Fruit fly (Drosophila melanogaster) whole organism, embryonic: ENCODE measurements around the gene Ccdc58.
A peak's percentile ranks its signal among the peaks of the same experiment; 100 is the strongest.

Source experiments
- Awh ChIP-seq: fragments of 200-800 bp; sonication (Bioruptor generic); IDR thresholded peaks from 2 replicates; pipeline ENCODE4, ENCODE4 v1.3.6; 2022; ENCODE audit warnings: missing biosample characterization, missing genetic modification characterization
- CG10321 ChIP-seq: fragments of 200-800 bp; sonication (Bioruptor generic); IDR thresholded peaks from 2 replicates; pipeline ENCODE4 v1.3.6; 2022; ENCODE audit warnings: missing biosample characterization, missing genetic modification characterization
- CG10431 ChIP-seq: fragments of 200-800 bp; sonication (Bioruptor generic); optimal IDR thresholded peaks from 3 replicates; lab custom pipeline; 2018; ENCODE audit warnings: missing biosample characterization, mild to moderate bottlenecking, missing genetic modification characterization
- CG11695 ChIP-seq: fragments of 200-800 bp; sonication (Bioruptor generic); IDR thresholded peaks from 3 replicates; pipeline ENCODE4 v1.3.6; 2022; ENCODE audit warnings: missing biosample characterization, missing genetic modification characterization
- CG12219 ChIP-seq: fragments of 200-800 bp; sonication (Bioruptor generic); optimal IDR thresholded peaks from 3 replicates; lab custom pipeline; 2018; ENCODE audit warnings: missing biosample characterization, mild to moderate bottlenecking, missing genetic modification characterization
- CG14050 ChIP-seq: fragments of 200-800 bp; sonication (Bioruptor generic); IDR thresholded peaks from 3 replicates; pipeline ENCODE4 v1.3.6; 2022; ENCODE audit warnings: missing biosample characterization, missing genetic modification characterization
- CG14710 ChIP-seq: fragments of 200-800 bp; sonication (Bioruptor generic); optimal IDR thresholded peaks from 3 replicates; lab custom pipeline; 2019; ENCODE audit warnings: missing biosample characterization, mild to moderate bottlenecking, missing genetic modification characterization, moderate library complexity
- CG14965 ChIP-seq: fragments of 200-800 bp; sonication (Bioruptor generic); optimal IDR thresholded peaks from 2 replicates; lab custom pipeline; 2016; ENCODE audit warnings: missing biosample characterization, missing genetic modification characterization, borderline replicate concordance
- CG1529 ChIP-seq: fragments of 200-800 bp; sonication (Bioruptor generic); optimal IDR thresholded peaks from 3 replicates; lab custom pipeline; 2018; ENCODE audit warnings: missing biosample characterization, missing genetic modification characterization
- CG17829 ChIP-seq: fragments of 200-800 bp; optimal IDR thresholded peaks from 2 replicates; lab custom pipeline; 2019; ENCODE audit warnings: missing biosample characterization, mild to moderate bottlenecking, missing genetic modification characterization, moderate library complexity
- CG18011 ChIP-seq: fragments of 200-800 bp; sonication (Bioruptor generic); optimal IDR thresholded peaks from 2 replicates; lab custom pipeline; 2017; ENCODE audit warnings: missing biosample characterization, missing genetic modification characterization, mild to moderate bottlenecking, moderate library complexity, missing genotype
- CG18262 ChIP-seq: fragments of 200-800 bp; optimal IDR thresholded peaks from 3 replicates; lab custom pipeline; 2019; ENCODE audit warnings: missing biosample characterization, mild to moderate bottlenecking, missing genetic modification characterization, moderate library complexity
- CG32767 ChIP-seq: fragments of 200-800 bp; sonication (Bioruptor generic); IDR thresholded peaks from 2 replicates; pipeline ENCODE4 v1.3.6; 2022; ENCODE audit warnings: missing biosample characterization, missing genetic modification characterization
- CG4282 ChIP-seq: fragments of 200-800 bp; sonication (Bioruptor generic); optimal IDR thresholded peaks from 2 replicates; lab custom pipeline; 2016; ENCODE audit warnings: missing biosample characterization, missing genetic modification characterization
- CG4360 ChIP-seq: fragments of 200-800 bp; sonication (Bioruptor generic); IDR thresholded peaks from 2 replicates; pipeline ENCODE4 v1.3.6; 2022; ENCODE audit warnings: missing biosample characterization, missing genetic modification characterization
- CG4617 ChIP-seq: fragments of 200-800 bp; sonication (Bioruptor generic); optimal IDR thresholded peaks from 3 replicates; lab custom pipeline; 2016; ENCODE audit warnings: missing biosample characterization, missing genetic modification characterization, borderline replicate concordance
- CG6654 ChIP-seq: fragments of 200-800 bp; sonication (Bioruptor generic); optimal IDR thresholded peaks from 2 replicates; lab custom pipeline; 2017; ENCODE audit warnings: missing biosample characterization, mild to moderate bottlenecking, missing genetic modification characterization
- CG6791 ChIP-seq: fragments of 200-800 bp; sonication (Bioruptor generic); IDR thresholded peaks from 3 replicates; pipeline ENCODE4 v1.3.6; 2022; ENCODE audit warnings: missing biosample characterization, missing genetic modification characterization; ENCODE audit not compliant: partially characterized antibody
- CG8089 ChIP-seq: fragments of 200-800 bp; sonication (Bioruptor generic); optimal IDR thresholded peaks from 3 replicates; lab custom pipeline; 2016; ENCODE audit warnings: missing biosample characterization, missing genetic modification characterization
- CG8290 ChIP-seq, 3 experiments: fragments of 200-800 bp; sonication (Bioruptor generic); optimal IDR thresholded peaks; 2 replicates each; lab custom pipeline; 2016 to 2019; ENCODE audit warnings: missing biosample characterization in 3 of 3, missing genetic modification characterization in 3 of 3, mild to moderate bottlenecking in 2 of 3, moderate library complexity in 1 of 3
- CG8478 ChIP-seq: fragments of >200 bp; optimal IDR thresholded peaks from 2 replicates; lab custom pipeline; 2018
- CG9876 ChIP-seq: fragments of 200-800 bp; sonication (Bioruptor generic); optimal IDR thresholded peaks from 2 replicates; lab custom pipeline; 2016; ENCODE audit warnings: missing biosample characterization, missing genetic modification characterization
- CHES-1-like ChIP-seq: fragments of 200-800 bp; sonication (Bioruptor generic); optimal IDR thresholded peaks from 2 replicates; lab custom pipeline; 2016; ENCODE audit warnings: missing biosample characterization, missing genetic modification characterization
- CTCF ChIP-seq: fragments of 200-800 bp; sonication (Bioruptor generic); optimal IDR thresholded peaks from 2 replicates; lab custom pipeline; 2017; ENCODE audit warnings: missing biosample characterization, mild to moderate bottlenecking, missing genetic modification characterization, moderate library complexity
- D19A ChIP-seq: fragments of 200-800 bp; optimal IDR thresholded peaks from 3 replicates; lab custom pipeline; 2019; ENCODE audit warnings: missing biosample characterization, mild to moderate bottlenecking, missing genetic modification characterization, moderate library complexity
- Dll ChIP-seq: fragments of 200-800 bp; sonication (Bioruptor generic); IDR thresholded peaks from 4 replicates; pipeline ENCODE4 v1.3.6; 2022; ENCODE audit warnings: missing biosample characterization, missing genetic modification characterization; ENCODE audit not compliant: partially characterized antibody
- Dp ChIP-seq: fragments of 200-800 bp; sonication (Bioruptor generic); optimal IDR thresholded peaks from 2 replicates; lab custom pipeline; 2018; ENCODE audit warnings: missing biosample characterization, mild to moderate bottlenecking, missing genetic modification characterization, moderate library complexity
- E2f2 ChIP-seq: fragments of 200-800 bp; sonication (Bioruptor generic); IDR thresholded peaks from 2 replicates; pipeline ENCODE4 v1.3.6; 2022; ENCODE audit warnings: missing biosample characterization, missing genetic modification characterization
- HHEX ChIP-seq: fragments of 200-800 bp; sonication (Bioruptor generic); optimal IDR thresholded peaks from 3 replicates; lab custom pipeline; 2017; ENCODE audit warnings: missing biosample characterization, mild to moderate bottlenecking, missing genetic modification characterization, missing genetic modification reagents
- Hey ChIP-seq: fragments of 200-800 bp; sonication (Bioruptor generic); optimal IDR thresholded peaks from 3 replicates; lab custom pipeline; 2018; ENCODE audit warnings: missing biosample characterization, mild to moderate bottlenecking, missing genetic modification characterization
- Lim3 ChIP-seq: fragments of 200-800 bp; sonication (Bioruptor generic); IDR thresholded peaks from 2 replicates; pipeline ENCODE4 v1.3.6; 2022; ENCODE audit warnings: missing biosample characterization, missing genetic modification characterization
- Side ChIP-seq: fragments of 200-800 bp; sonication (Bioruptor generic); optimal IDR thresholded peaks from 2 replicates; lab custom pipeline; 2016; ENCODE audit warnings: missing biosample characterization, missing genetic modification characterization
- Stat92E ChIP-seq, 3 experiments: fragments of >200 bp in 2 of 3; fragments of 200-800 bp in 1 of 3; sonication (Bioruptor generic) in 1 of 3; optimal IDR thresholded peaks; 2 replicates each; lab custom pipeline; 2017 to 2019; ENCODE audit warnings: missing biosample characterization in 3 of 3, missing genetic modification characterization in 3 of 3, mild to moderate bottlenecking in 1 of 3, moderate library complexity in 1 of 3
- Xrp1 ChIP-seq: fragments of 200-800 bp; sonication (Bioruptor generic); IDR thresholded peaks from 2 replicates; pipeline ENCODE4 v1.3.6; 2022; ENCODE audit warnings: missing biosample characterization, missing genetic modification characterization
- amos ChIP-seq: fragments of 200-800 bp; sonication (Bioruptor generic); IDR thresholded peaks from 2 replicates; pipeline ENCODE4 v1.3.6; 2022; ENCODE audit warnings: missing biosample characterization, missing genetic modification characterization; ENCODE audit not compliant: partially characterized antibody
- ci ChIP-seq: fragments of 200-800 bp; sonication (Bioruptor generic); IDR thresholded peaks from 3 replicates; pipeline ENCODE4 v1.3.6; 2022; ENCODE audit warnings: missing biosample characterization, missing genetic modification characterization
- crol ChIP-seq: fragments of 200-800 bp; sonication (Bioruptor generic); IDR thresholded peaks from 2 replicates; pipeline ENCODE4 v1.3.6; 2022; ENCODE audit warnings: missing biosample characterization, missing genetic modification characterization
- cwo ChIP-seq: fragments of 200-800 bp; sonication (Bioruptor generic); optimal IDR thresholded peaks from 3 replicates; lab custom pipeline; 2017; ENCODE audit warnings: missing biosample characterization, missing genetic modification characterization, mild to moderate bottlenecking, moderate library complexity, missing genetic modification reagents
- dmrt11E ChIP-seq: fragments of 200-800 bp; sonication (Bioruptor generic); optimal IDR thresholded peaks from 3 replicates; lab custom pipeline; 2018; ENCODE audit warnings: missing biosample characterization, mild to moderate bottlenecking, missing genetic modification characterization, moderate library complexity
- gem ChIP-seq: fragments of 200-800 bp; sonication (Bioruptor generic); optimal IDR thresholded peaks from 2 replicates; lab custom pipeline; 2019; ENCODE audit warnings: missing biosample characterization, mild to moderate bottlenecking, missing genetic modification characterization, moderate library complexity
- hkb ChIP-seq, 2 experiments: fragments of 200-800 bp in 1 of 2; fragments of >200 bp in 1 of 2; sonication (Bioruptor generic) in 1 of 2; IDR thresholded peaks in 1 of 2; optimal IDR thresholded peaks in 1 of 2; 2 replicates each; pipeline versions ENCODE4 v1.3.6 to Lab custom; 2017 to 2022; ENCODE audit warnings: missing biosample characterization in 1 of 2, missing genetic modification characterization in 1 of 2
- hth ChIP-seq: fragments of >200 bp; optimal IDR thresholded peaks from 2 replicates; lab custom pipeline; 2017; ENCODE audit warnings: inconsistent platforms
- mirr ChIP-seq: fragments of 200-800 bp; sonication (Bioruptor generic); optimal IDR thresholded peaks from 3 replicates; lab custom pipeline; 2018; ENCODE audit warnings: missing biosample characterization, mild to moderate bottlenecking, missing genetic modification characterization
- pan ChIP-seq, 4 experiments: fragments of >200 bp in 3 of 4; fragments of 200-800 bp in 1 of 4; sonication (Bioruptor generic) in 1 of 4; optimal IDR thresholded peaks in 3 of 4; IDR thresholded peaks in 1 of 4; 2 replicates each; pipeline versions ENCODE4 v1.3.6 to Lab custom; 2017 to 2022; ENCODE audit warnings: missing biosample characterization in 2 of 4, missing genetic modification characterization in 2 of 4, mixed read lengths in 1 of 4
- sd ChIP-seq: fragments of 200-800 bp; sonication (Bioruptor generic); optimal IDR thresholded peaks from 3 replicates; lab custom pipeline; 2018; ENCODE audit warnings: missing biosample characterization, mild to moderate bottlenecking, missing genetic modification characterization, moderate library complexity
- sens ChIP-seq: fragments of 200-800 bp; sonication (Bioruptor generic); peaks from one replicate; lab custom pipeline; 2016; ENCODE audit warnings: missing biosample characterization, missing genetic modification characterization
- seq ChIP-seq: fragments of 200-800 bp; sonication (Bioruptor generic); IDR thresholded peaks from 2 replicates; pipeline ENCODE4 v1.3.6; 2022; ENCODE audit warnings: missing biosample characterization, missing genetic modification characterization
- sob ChIP-seq: fragments of 200-800 bp; sonication (Bioruptor generic); IDR thresholded peaks from 2 replicates; pipeline ENCODE4 v1.3.6; 2022; ENCODE audit warnings: missing biosample characterization, missing genetic modification characterization
- tin ChIP-seq: fragments of 200-800 bp; sonication (Bioruptor generic); optimal IDR thresholded peaks from 3 replicates; lab custom pipeline; 2016; ENCODE audit warnings: missing biosample characterization, missing genetic modification characterization
- tio ChIP-seq: fragments of 200-800 bp; sonication (Bioruptor generic); optimal IDR thresholded peaks from 2 replicates; lab custom pipeline; 2017; ENCODE audit warnings: missing biosample characterization, missing genetic modification characterization, inconsistent platforms
- trh ChIP-seq: fragments of 200-800 bp; sonication (Bioruptor generic); optimal IDR thresholded peaks from 2 replicates; lab custom pipeline; 2016; ENCODE audit warnings: missing biosample characterization, missing genetic modification characterization

Ccdc58 gene

dm6 chr3L:19791688-19792073 is 13.3 kb upstream of the Ccdc58 start (continued):
- TF ChIP-seq pan (optimal IDR thresholded peaks at IDR 0.05; lab: Kevin White, UChicago) (no peak), pan (GFP tag; optimal IDR thresholded peaks at IDR 0.05 in 1 of 2, IDR thresholded peaks at IDR 0.05 in 1 of 2) (peak in 1 of 2 experiments; percentile 27), CG8290 (GFP tag; optimal IDR thresholded peaks at IDR 0.05; lab: Kevin White, UChicago) (no peak), CG8290 (tag; optimal IDR thresholded peaks at IDR 0.05; lab: Kevin White, UChicago) (peak in 1 of 2 experiments; percentile 52), CG8089 (GFP tag; lab: Kevin White, UChicago) (no peak), HHEX (GFP tag; lab: Kevin White, UChicago) (no peak), CG4360 (no peak), ci (GFP tag; lab: Robert Waterston, UW) (peak; percentile 71; the same call in 2 of the 3 replicates), hkb (optimal IDR thresholded peaks at IDR 0.05; lab: Kevin White, UChicago) (no peak), hkb (GFP tag; IDR thresholded peaks at IDR 0.05; lab: Robert Waterston, UW) (peak; percentile 45), cwo (GFP tag; lab: Kevin White, UChicago) (peak; percentile 29), Lim3 (GFP tag; lab: Robert Waterston, UW) (no peak), seq (GFP tag; lab: Robert Waterston, UW) (peak; percentile 27; the same call in 1 of the 2 replicates), Hey (tag; lab: Kevin White, UChicago) (no peak), tio (GFP tag; lab: Kevin White, UChicago) (no peak), CG17829 (tag; lab: Kevin White, UChicago) (no peak), Xrp1 (no peak), CG18011 (no peak), CG1529 (no peak), CTCF (no peak), sd (peak; percentile 80), CG9876 (peak; percentile 21), CG6654 (GFP tag; lab: Kevin White, UChicago) (no peak), hth (no peak), CG14965 (GFP tag; lab: Kevin White, UChicago) (no peak), CG32767 (GFP tag; lab: Robert Waterston, UW) (no peak), CG8478 (lab: Kevin White, UChicago) (no peak), CG12219 (GFP tag; lab: Kevin White, UChicago) (peak; percentile 38), Dp (no peak), CG10321 (GFP tag; lab: Robert Waterston, UW) (peak; percentile 83), E2f2 (no peak), CHES-1-like (GFP tag; lab: Kevin White, UChicago) (no peak), CG10431 (GFP tag; lab: Kevin White, UChicago) (peak; percentile 92), CG14710 (no peak), mirr (GFP tag; lab: Kevin White, UChicago) (peak; percentile 70), crol (GFP tag; lab: Robert Waterston, UW) (peak; percentile 86), Side (GFP tag; lab: Kevin White, UChicago) (no peak), tin (GFP tag; lab: Kevin White, UChicago) (no peak), CG6791 (GFP tag; lab: Robert Waterston, UW) (no peak), CG18262 (tag; lab: Kevin White, UChicago) (no peak), CG4282 (GFP tag; lab: Kevin White, UChicago) (no peak), CG11695 (GFP tag; lab: Robert Waterston, UW) (no peak), Awh (no peak; the same call in 1 of the 2 replicates), Dll (GFP tag; lab: Robert Waterston, UW) (peak; percentile 50; the same call in 2 of the 4 replicates), CG4617 (no peak), Stat92E (GFP tag; optimal IDR thresholded peaks at IDR 0.05; lab: Kevin White, UChicago) (peak in 1 of 3 experiments; percentile 0), CG14050 (no peak), dmrt11E (tag; lab: Kevin White, UChicago) (no peak), gem (tag; lab: Kevin White, UChicago) (no peak), sob (GFP tag; lab: Robert Waterston, UW) (no peak), amos (GFP tag; lab: Robert Waterston, UW) (no peak), sens (GFP tag; lab: Kevin White, UChicago) (no peak), trh (no peak), D19A (tag; lab: Kevin White, UChicago) (no peak)
